Worm (Caenorhabditis elegans) whole organism, late embryonic: ENCODE data around the gene Y73C8C.12.

Source experiments
- hlh-30 ChIP-seq: sonication (generic microtip); optimal IDR thresholded peaks from 2 replicates; lab custom pipeline; 2017; ENCODE audit warnings: antibody characterized with exemption, missing genetic modification characterization, missing compliant biosample characterization; ENCODE audit not compliant: insufficient read depth
- hlh-6 ChIP-seq: sonication (generic microtip); optimal IDR thresholded peaks from 2 replicates; lab custom pipeline; 2016; ENCODE audit warnings: missing genotype, missing genetic modification characterization, missing compliant biosample characterization
- hlh-8 ChIP-seq: sonication (generic microtip); optimal IDR thresholded peaks from 2 replicates; lab custom pipeline; 2016; ENCODE audit warnings: missing genotype, missing genetic modification characterization, missing compliant biosample characterization
- nfya-1 ChIP-seq: sonication (generic microtip); optimal IDR thresholded peaks from 2 replicates; lab custom pipeline; 2017; ENCODE audit warnings: missing genetic modification characterization, mild to moderate bottlenecking, missing compliant biosample characterization, antibody characterized with exemption, moderate library complexity
- pat-9 ChIP-seq: fragments of 200-800 bp; sonication (Bioruptor generic); optimal IDR thresholded peaks from 2 replicates; lab custom pipeline; 2018; ENCODE audit warnings: mild to moderate bottlenecking, missing genetic modification characterization, moderate library complexity, missing compliant biosample characterization
- pqm-1 ChIP-seq: sonication (generic microtip); optimal IDR thresholded peaks from 2 replicates; lab custom pipeline; 2016; ENCODE audit warnings: missing genetic modification characterization, missing compliant biosample characterization
- tbx-2 ChIP-seq: sonication (generic microtip); optimal IDR thresholded peaks from 2 replicates; lab custom pipeline; 2016; ENCODE audit warnings: missing genetic modification characterization, missing compliant biosample characterization
- unc-55 ChIP-seq: sonication (generic microtip); optimal IDR thresholded peaks from 2 replicates; lab custom pipeline; 2017; ENCODE audit warnings: missing biosample characterization, missing genetic modification reagents, missing genetic modification characterization

DNA sequence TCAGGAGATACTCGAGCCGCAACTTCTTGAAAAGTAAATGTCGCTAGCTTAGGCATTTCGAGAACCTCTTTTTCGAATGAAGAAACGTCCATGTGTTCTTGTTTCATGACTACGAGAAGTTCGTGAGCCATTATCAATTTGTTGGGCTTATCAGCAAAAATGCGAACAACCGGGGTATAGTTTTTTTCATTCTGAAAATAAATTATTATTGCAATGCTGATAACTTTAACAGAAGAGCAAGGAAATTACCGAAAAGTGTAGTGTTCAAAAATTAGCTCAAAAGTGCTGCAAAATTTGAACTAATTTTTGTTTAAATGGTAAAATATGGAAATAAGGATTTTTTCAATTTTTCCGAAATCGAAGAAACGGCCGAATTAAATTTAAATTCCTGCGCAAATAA lies 12.8 kb upstream of the Y73C8C.12 start:
- TF ChIP-seq hlh-30 (tag; lab: Kevin White, UChicago) (no peak), pqm-1 (tag; lab: Kevin White, UChicago) (no peak), pat-9 (tag; lab: Kevin White, UChicago) (no peak), unc-55 (GFP tag; lab: Kevin White, UChicago) (no peak), hlh-6 (no peak), tbx-2 (tag; lab: Kevin White, UChicago) (no peak), nfya-1 (tag; lab: Kevin White, UChicago) (no peak), hlh-8 (tag; lab: Kevin White, UChicago) (no peak)
